Worm (Caenorhabditis elegans) whole organism, L4 larva: ENCODE measurements around the gene ZK177.11.
A peak's percentile ranks its signal among the peaks of the same experiment; 100 is the strongest.

Experiments used
- D1046.2 ChIP-seq: fragments of 200-800 bp; sonication (Bioruptor generic); IDR thresholded peaks from 2 replicates; pipeline ENCODE4 v1.3.6; 2022; ENCODE audit warnings: missing genetic modification characterization, missing compliant biosample characterization
- R02D3.7 ChIP-seq: fragments of 150-350 bp; sonication (generic microtip); optimal IDR thresholded peaks from 3 replicates; lab custom pipeline; 2014; ENCODE audit warnings: missing biosample characterization, missing genetic modification characterization
- T26A8.4 ChIP-seq: fragments of 200-800 bp; sonication (Bioruptor generic); IDR thresholded peaks from 2 replicates; pipeline ENCODE4 v1.3.6; 2022; ENCODE audit warnings: missing genetic modification characterization, missing compliant biosample characterization
- Y105C5A.15 ChIP-seq: fragments of 200-800 bp; sonication (Bioruptor generic); IDR thresholded peaks from 2 replicates; pipeline ENCODE4 v1.3.6; 2022; ENCODE audit warnings: missing genetic modification characterization, missing compliant biosample characterization
- Y48G9A.11 ChIP-seq: fragments of 200-800 bp; sonication (Bioruptor generic); IDR thresholded peaks from 2 replicates; pipeline ENCODE4 v1.3.6; 2022; ENCODE audit warnings: missing genetic modification reagents, missing genetic modification characterization, missing compliant biosample characterization
- ceh-32 ChIP-seq: sonication (generic microtip); optimal IDR thresholded peaks from 2 replicates; lab custom pipeline; 2016; ENCODE audit warnings: mild to moderate bottlenecking, missing genetic modification characterization, missing compliant biosample characterization; ENCODE audit not compliant: poor library complexity
- cey-2 ChIP-seq: sonication (generic microtip); optimal IDR thresholded peaks from 3 replicates; lab custom pipeline; 2017; ENCODE audit warnings: missing genetic modification characterization, mild to moderate bottlenecking, missing compliant biosample characterization, antibody characterized with exemption, borderline replicate concordance; ENCODE audit not compliant: insufficient read depth
- daf-16 ChIP-seq, 3 experiments: sonication (generic microtip); optimal IDR thresholded peaks; 2 replicates each; lab custom pipeline; 2016 to 2017; ENCODE audit warnings: missing genetic modification characterization in 3 of 3, missing genetic modification reagents in 3 of 3, mild to moderate bottlenecking in 2 of 3, missing compliant biosample characterization in 2 of 3, missing biosample characterization in 1 of 3, moderate library complexity in 1 of 3
- daf-8 ChIP-seq: fragments of 200-800 bp; sonication (Bioruptor generic); IDR thresholded peaks from 2 replicates; pipeline ENCODE4 v1.3.6; 2022; ENCODE audit warnings: missing genetic modification characterization, missing compliant biosample characterization
- dmd-8 ChIP-seq: fragments of 200-800 bp; sonication (Bioruptor generic); IDR thresholded peaks from 2 replicates; pipeline ENCODE4 v1.3.6; 2022; ENCODE audit warnings: missing genetic modification characterization, missing compliant biosample characterization
- dmd-9 ChIP-seq: fragments of 200-800 bp; sonication (Bioruptor generic); IDR thresholded peaks from 2 replicates; pipeline ENCODE4 v1.3.6; 2022; ENCODE audit warnings: missing genetic modification reagents, missing genetic modification characterization, missing compliant biosample characterization
- dve-1 ChIP-seq: sonication (generic microtip); optimal IDR thresholded peaks from 2 replicates; lab custom pipeline; 2017; ENCODE audit warnings: antibody characterized with exemption, mild to moderate bottlenecking, missing genetic modification characterization, missing compliant biosample characterization; ENCODE audit not compliant: insufficient read depth
- egl-27 ChIP-seq: sonication (generic microtip); optimal IDR thresholded peaks from 3 replicates; lab custom pipeline; 2017; ENCODE audit warnings: missing biosample characterization, missing genetic modification reagents, missing genetic modification characterization
- egl-43 ChIP-seq: fragments of 200-800 bp; sonication (Bioruptor generic); IDR thresholded peaks from 2 replicates; pipeline ENCODE4 v1.3.6; 2022; ENCODE audit warnings: missing genetic modification reagents, missing genetic modification characterization, missing compliant biosample characterization
- gei-8 ChIP-seq: fragments of 200-800 bp; sonication (Bioruptor generic); optimal IDR thresholded peaks from 2 replicates; lab custom pipeline; 2018; ENCODE audit warnings: mild to moderate bottlenecking, missing genetic modification characterization, missing compliant biosample characterization
- hlh-30 ChIP-seq: sonication (generic microtip); optimal IDR thresholded peaks from 2 replicates; lab custom pipeline; 2017; ENCODE audit warnings: antibody characterized with exemption, mild to moderate bottlenecking, missing genetic modification characterization, missing compliant biosample characterization; ENCODE audit not compliant: insufficient read depth
- jun-1 ChIP-seq: fragments of 150-350 bp; optimal IDR thresholded peaks from 2 replicates; lab custom pipeline; 2014; ENCODE audit warnings: missing biosample characterization, missing genetic modification reagents, missing genetic modification characterization
- lin-39 ChIP-seq: fragments of 150-350 bp; optimal IDR thresholded peaks from 2 replicates; lab custom pipeline; 2014; ENCODE audit warnings: missing biosample characterization, missing genetic modification reagents, missing genetic modification characterization
- madf-9 ChIP-seq: fragments of 200-800 bp; sonication (Bioruptor generic); conservative IDR thresholded peaks from 2 replicates; pipeline ENCODE4 v1.3.6; 2022; ENCODE audit warnings: missing genetic modification reagents, missing genetic modification characterization, missing compliant biosample characterization
- mdl-1 ChIP-seq, 2 experiments: fragments of 150-350 bp in 1 of 2; sonication (generic microtip) in 1 of 2; optimal IDR thresholded peaks; 2 replicates each; lab custom pipeline; 2014 to 2017; ENCODE audit warnings: missing biosample characterization in 2 of 2, missing genetic modification characterization in 2 of 2
- nhr-102 ChIP-seq: sonication (generic microtip); optimal IDR thresholded peaks from 2 replicates; lab custom pipeline; 2016; ENCODE audit warnings: mild to moderate bottlenecking, missing genetic modification characterization, moderate library complexity, missing compliant biosample characterization
- nhr-111 ChIP-seq: fragments of 200-800 bp; sonication (Bioruptor generic); optimal IDR thresholded peaks from 2 replicates; lab custom pipeline; 2018; ENCODE audit warnings: mild to moderate bottlenecking, missing genetic modification characterization, missing compliant biosample characterization
- nhr-48 ChIP-seq: sonication (generic microtip); optimal IDR thresholded peaks from 2 replicates; lab custom pipeline; 2016; ENCODE audit warnings: mild to moderate bottlenecking, missing genetic modification characterization, missing compliant biosample characterization
- nhr-76 ChIP-seq: fragments of 150-350 bp; optimal IDR thresholded peaks from 2 replicates; lab custom pipeline; 2014; ENCODE audit warnings: missing biosample characterization, missing genetic modification characterization
- pha-4 ChIP-seq, 2 experiments: fragments of 150-350 bp in 1 of 2; fragments of 200-800 bp in 1 of 2; sonication (Bioruptor generic) in 1 of 2; IDR thresholded peaks in 1 of 2; optimal IDR thresholded peaks in 1 of 2; 2 replicates each; pipeline versions ENCODE4 v1.3.6 to Lab custom; 2014 to 2022; ENCODE audit warnings: missing genetic modification characterization in 2 of 2, missing genetic modification reagents in 2 of 2, missing biosample characterization in 1 of 2, missing compliant biosample characterization in 1 of 2
- pqm-1 ChIP-seq: sonication (generic microtip); optimal IDR thresholded peaks from 2 replicates; lab custom pipeline; 2017; ENCODE audit warnings: missing biosample characterization, missing genetic modification characterization
- rbr-2 ChIP-seq: sonication (generic microtip); optimal IDR thresholded peaks from 2 replicates; lab custom pipeline; 2016; ENCODE audit warnings: missing genotype, missing genetic modification characterization, missing compliant biosample characterization
- sdz-12 ChIP-seq: fragments of 200-800 bp; sonication (Bioruptor generic); optimal IDR thresholded peaks from 2 replicates; lab custom pipeline; 2018; ENCODE audit warnings: mild to moderate bottlenecking, missing genetic modification characterization, missing compliant biosample characterization
- snpc-4 ChIP-seq: fragments of 150-350 bp; optimal IDR thresholded peaks from 2 replicates; lab custom pipeline; 2014; ENCODE audit warnings: missing biosample characterization, missing genetic modification characterization
- spr-1 ChIP-seq: sonication (generic microtip); optimal IDR thresholded peaks from 2 replicates; lab custom pipeline; 2016; ENCODE audit warnings: mild to moderate bottlenecking, missing genetic modification characterization, missing compliant biosample characterization
- unc-62 ChIP-seq, 3 experiments: fragments of 150-350 bp in 1 of 3; sonication (generic microtip); optimal IDR thresholded peaks in 2 of 3; peaks in 1 of 3; 1 replicate in 1 of 3; 2 replicates in 2 of 3; lab custom pipeline; 2014 to 2017; ENCODE audit warnings: missing biosample characterization in 3 of 3, missing genetic modification characterization in 3 of 3, missing genetic modification reagents in 3 of 3, missing genotype in 1 of 3

The ZK177.11 gene

DNA sequence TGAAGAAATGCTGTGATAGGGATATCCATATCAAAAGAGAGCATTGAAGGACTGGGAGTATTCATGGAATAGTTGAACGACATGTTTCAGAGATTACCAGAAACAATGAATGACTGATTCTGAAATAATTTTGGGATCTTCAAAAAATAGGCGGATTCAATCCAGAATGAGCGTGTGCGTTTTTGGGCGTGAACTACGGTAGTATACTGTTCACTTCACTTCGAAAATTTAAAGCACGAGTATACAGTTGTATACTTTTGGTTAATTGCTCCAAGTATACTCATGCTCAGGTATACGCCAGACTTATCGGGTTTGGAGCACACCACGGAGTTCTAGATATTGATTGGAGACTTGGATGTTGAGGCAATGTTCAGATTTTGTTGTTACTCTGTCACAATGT lies 2.6 kb downstream of the ZK177.11 start, which contains the start of gene tbx-35:
TSS of gene tbx-35 (minus strand) at position 101 of the 400 bp plus-strand sequence.
- TF ChIP-seq mdl-1 (tag; optimal IDR thresholded peaks at IDR 0.05; lab: Kevin White, UChicago), result no peak
- TF ChIP-seq spr-1, result no peak
- no peak for TF ChIP-seq nhr-48 (tag; lab: Kevin White, UChicago)
- no peak for TF ChIP-seq dve-1 (tag; lab: Kevin White, UChicago)
- TF ChIP-seq Y48G9A.11 (GFP tag; lab: Robert Waterston, UW), result no peak
- TF ChIP-seq lin-39 (tag; lab: Kevin White, UChicago), result no peak
- no peak for TF ChIP-seq madf-9 (GFP tag; lab: Robert Waterston, UW)
- no peak for TF ChIP-seq egl-27 (tag; lab: Kevin White, UChicago)
- TF ChIP-seq egl-43 (GFP tag; lab: Robert Waterston, UW), result no peak
- TF ChIP-seq nhr-76 (tag; lab: Kevin White, UChicago), result no peak
- no peak for TF ChIP-seq pha-4 (GFP tag; IDR thresholded peaks at IDR 0.05; lab: Robert Waterston, UW)
- no peak for TF ChIP-seq pha-4 (tag; optimal IDR thresholded peaks at IDR 0.05; lab: Kevin White, UChicago)
- no peak for TF ChIP-seq hlh-30 (tag; lab: Kevin White, UChicago)
- TF ChIP-seq T26A8.4 (GFP tag; lab: Robert Waterston, UW), result no peak
- TF ChIP-seq, all 104 proteins: peak for 0

DNA sequence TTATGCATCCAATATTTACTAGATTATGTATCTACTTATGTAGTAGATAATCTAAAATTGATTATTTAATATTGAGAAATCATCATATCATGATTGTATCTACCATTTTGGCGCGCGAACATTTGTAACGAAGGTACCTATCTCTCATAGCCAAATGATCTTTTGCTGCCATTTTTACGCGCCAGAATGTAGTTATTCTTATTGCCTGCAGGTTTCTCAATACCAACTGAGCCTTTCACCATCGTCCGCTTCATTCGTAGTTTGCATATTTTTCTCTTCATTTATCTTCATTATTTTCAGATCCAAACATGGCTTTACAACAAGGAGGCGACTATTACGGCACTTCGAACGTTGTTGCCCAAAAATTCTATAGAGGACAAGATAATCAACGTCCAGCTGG lies 5.1 kb downstream of the ZK177.11 start, which contains the start of gene ZK177.1:
TSS of gene ZK177.1 (plus strand) at position 301 of the 400 bp plus-strand sequence.
- TF ChIP-seq nhr-102 (tag; lab: Kevin White, UChicago), result no peak
- TF ChIP-seq, all 104 proteins: peak for 0

DNA sequence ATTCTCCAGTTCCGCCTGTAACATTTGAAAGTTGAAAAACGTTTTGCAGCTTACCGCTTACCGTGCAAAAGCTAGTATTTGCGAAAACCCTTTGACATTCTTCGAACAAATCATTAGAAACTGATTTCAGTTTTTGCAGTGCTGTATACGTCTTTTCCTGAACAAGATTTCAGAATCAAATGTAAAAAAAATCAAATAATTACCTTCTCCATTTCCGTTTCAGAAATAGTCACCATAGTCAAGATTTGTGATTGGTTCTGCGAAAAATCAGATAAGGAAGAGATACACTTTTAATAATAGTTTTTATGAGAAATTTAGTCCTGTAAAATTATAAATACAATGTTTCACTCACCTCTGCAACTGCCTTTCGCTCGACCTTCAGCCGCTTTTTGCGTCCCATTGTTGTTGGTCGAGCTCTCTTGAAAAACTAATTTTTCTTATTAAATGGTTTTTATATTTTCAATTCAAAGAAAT lies 9.2 kb downstream of the ZK177.11 start, which contains the start of gene C17C3.9:
TSS of gene C17C3.9 (minus strand) at position 424 of the 474 bp plus-strand sequence.
- TF ChIP-seq ceh-32 (tag; lab: Kevin White, UChicago) (no peak), sdz-12 (GFP tag; lab: Kevin White, UChicago) (no peak), jun-1 (tag; lab: Kevin White, UChicago) (no peak), unc-62 (GFP tag; optimal IDR thresholded peaks at IDR 0.05 in 1 of 2; lab: Kevin White, UChicago) (peak in 1 of 2 experiments; percentile 91), unc-62 (tag; optimal IDR thresholded peaks at IDR 0.05; lab: Kevin White, UChicago) (no peak)
- TF ChIP-seq, all 104 proteins: peak for 1

DNA sequence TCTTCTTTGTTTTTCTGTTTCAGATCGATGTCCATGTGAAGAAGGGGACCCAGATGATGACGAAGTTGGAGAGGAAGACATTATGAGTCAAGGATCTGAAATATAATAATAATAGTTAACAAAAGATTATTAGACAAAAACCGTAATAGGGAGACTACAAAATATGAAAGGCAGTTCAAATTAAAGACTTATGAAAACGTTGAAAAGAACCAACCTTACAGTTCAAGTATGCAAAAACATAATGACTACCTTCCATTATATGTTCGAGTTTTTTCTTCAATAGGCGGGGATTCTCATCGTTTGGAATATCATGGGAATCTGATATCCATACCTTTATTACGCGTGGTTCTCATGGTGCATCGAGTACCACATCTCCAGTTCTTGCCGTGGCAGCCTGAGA lies 10.9 kb downstream of the ZK177.11 start, which contains the start of gene hlh-26:
TSS of gene hlh-26 (minus strand) at position 101 of the 400 bp plus-strand sequence.
- TF ChIP-seq gei-8 (no peak), dmd-9 (GFP tag; lab: Robert Waterston, UW) (no peak), hlh-30 (tag; lab: Kevin White, UChicago) (no peak), T26A8.4 (GFP tag; lab: Robert Waterston, UW) (no peak), cey-2 (tag; lab: Kevin White, UChicago) (no peak), rbr-2 (no peak), R02D3.7 (tag; lab: Kevin White, UChicago) (no peak), madf-9 (GFP tag; lab: Robert Waterston, UW) (no peak), nhr-111 (no peak), ceh-32 (tag; lab: Kevin White, UChicago) (no peak), dmd-8 (GFP tag; lab: Robert Waterston, UW) (no peak), snpc-4 (no peak), daf-8 (GFP tag; lab: Robert Waterston, UW) (no peak), D1046.2 (GFP tag; lab: Robert Waterston, UW) (no peak), pqm-1 (tag; lab: Kevin White, UChicago) (no peak), pha-4 (GFP tag; IDR thresholded peaks at IDR 0.05; lab: Robert Waterston, UW) (no peak), pha-4 (tag; optimal IDR thresholded peaks at IDR 0.05; lab: Kevin White, UChicago) (no peak), Y105C5A.15 (GFP tag; lab: Robert Waterston, UW) (no peak), daf-16 (GFP tag; optimal IDR thresholded peaks at IDR 0.05; lab: Kevin White, UChicago) (no peak), daf-16 (tag; optimal IDR thresholded peaks at IDR 0.05; lab: Kevin White, UChicago) (no peak)
